Fruit fly (Drosophila melanogaster): Measurements from ENCODE around the gene usp.

DNA sequence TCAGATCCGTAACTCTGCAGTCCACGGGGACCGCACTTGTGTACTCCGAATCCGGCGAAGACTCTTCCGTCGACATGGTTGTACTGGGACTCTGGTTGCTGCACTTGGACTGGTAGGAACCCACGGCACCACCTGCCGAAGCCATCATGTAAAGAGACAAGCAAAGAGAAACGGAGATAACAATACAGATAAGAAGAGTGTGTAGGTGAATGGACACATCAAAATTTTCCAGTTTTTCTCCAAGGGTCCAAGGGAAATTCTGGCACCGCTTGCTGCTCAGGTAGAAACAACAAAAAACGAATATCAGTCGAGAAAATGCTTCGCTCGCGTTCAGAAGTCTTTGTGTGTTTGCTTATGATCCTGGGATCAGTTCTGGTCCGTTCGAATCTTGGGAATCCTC lies 26.2 kb upstream of the usp start, which contains the start of gene CG4194:
- TF ChIP-seq vri (GFP tag; optimal IDR thresholded peaks at IDR 0.05): no peak
- no peak for TF ChIP-seq CG4318 (GFP tag; optimal IDR thresholded peaks at IDR 0.05)
